Worm (Caenorhabditis elegans): ENCODE results near the gene fbxb-43.

Gene fbxb-43

DNA sequence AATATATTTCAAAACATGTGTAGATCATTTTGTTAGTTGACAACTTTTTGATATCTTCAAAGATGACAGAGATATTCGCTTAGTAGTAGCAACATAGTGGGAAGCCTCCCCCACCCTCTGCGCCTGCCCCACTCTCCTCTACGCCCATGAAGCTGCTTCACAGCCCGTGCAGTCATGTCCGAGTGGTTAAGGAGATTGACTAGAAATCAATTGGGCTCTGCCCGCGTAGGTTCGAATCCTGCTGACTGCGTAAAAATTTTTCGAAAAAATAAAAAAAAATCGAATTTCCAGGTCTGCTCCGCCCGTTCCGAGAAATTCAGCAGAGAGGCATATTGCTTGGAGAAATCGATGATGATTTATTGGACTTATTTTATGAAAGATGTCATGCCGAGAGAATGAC lies 16.2 kb upstream of the fbxb-43 start (continued):
- TF ChIP-seq nhr-90 (tag; optimal IDR thresholded peaks at IDR 0.05; ENCODE audit: poor library complexity) (no peak), nhr-19 (GFP tag; conservative IDR thresholded peaks at IDR 0.05) (peak; percentile 29; the same call in 1 of the 2 replicates), nhr-28 (tag; optimal IDR thresholded peaks at IDR 0.05) (no peak), sup-37 (GFP tag; optimal IDR thresholded peaks at IDR 0.05) (no peak), zip-4 (GFP tag; optimal IDR thresholded peaks at IDR 0.05) (no peak), alr-1 (tag; optimal IDR thresholded peaks at IDR 0.05; ENCODE audit: borderline replicate concordance) (no peak), nhr-77 (tag; optimal IDR thresholded peaks at IDR 0.05) (no peak), C16A3.4 (tag; optimal IDR thresholded peaks at IDR 0.05) (no peak), ceh-8 (GFP tag; optimal IDR thresholded peaks at IDR 0.05) (no peak), lin-14 (GFP tag; optimal IDR thresholded peaks at IDR 0.05) (no peak), jun-1 (tag; optimal IDR thresholded peaks at IDR 0.05) (no peak), egl-13 (tag; optimal IDR thresholded peaks at IDR 0.05) (peak; percentile 15), grh-1 (GFP tag; IDR thresholded peaks at IDR 0.05) (no peak), irx-1 (tag; optimal IDR thresholded peaks at IDR 0.05) (no peak), ets-5 (GFP tag; IDR thresholded peaks at IDR 0.05) (no peak), lin-15B (tag; optimal IDR thresholded peaks at IDR 0.05) (no peak), Y116A8C.19 (tag; optimal IDR thresholded peaks at IDR 0.05; ENCODE audit: borderline replicate concordance) (no peak), isw-1 (GFP tag; IDR thresholded peaks at IDR 0.05) (no peak), dpl-1 (GFP tag; optimal IDR thresholded peaks at IDR 0.05) (peak in 1 of 3 experiments; percentile 20), unc-98 (GFP tag; IDR thresholded peaks at IDR 0.05) (no peak), pqm-1 (tag; optimal IDR thresholded peaks at IDR 0.05) (no peak), sox-4 (tag; optimal IDR thresholded peaks at IDR 0.05) (no peak), tbx-2 (tag; optimal IDR thresholded peaks at IDR 0.05) (no peak), lin-39 (tag; optimal IDR thresholded peaks at IDR 0.05) (no peak), ztf-4 (tag; optimal IDR thresholded peaks at IDR 0.05) (no peak), nhr-12 (tag; optimal IDR thresholded peaks at IDR 0.05) (no peak), pag-3 (tag; optimal IDR thresholded peaks at IDR 0.05; ENCODE audit: borderline replicate concordance, insufficient read depth) (no peak), swsn-7 (tag; optimal IDR thresholded peaks at IDR 0.05) (peak; percentile 7), ceh-82 (tag; optimal IDR thresholded peaks at IDR 0.05) (peak in 1 of 3 experiments; percentile 13), lin-35 (GFP tag; optimal IDR thresholded peaks at IDR 0.05) (peak in 1 of 2 experiments; percentile 33), efl-1 (optimal IDR thresholded peaks at IDR 0.05) (peak; percentile 12 to 20), efl-1 (GFP tag; optimal IDR thresholded peaks at IDR 0.05 in 1 of 2) (peak in 1 of 2 experiments; percentile 89), C04F5.9 (tag; optimal IDR thresholded peaks at IDR 0.05) (no peak), egl-27 (tag; optimal IDR thresholded peaks at IDR 0.05) (no peak), hlh-17 (GFP tag; optimal IDR thresholded peaks at IDR 0.05; ENCODE audit: borderline replicate concordance) (no peak), nhr-237 (tag; optimal IDR thresholded peaks at IDR 0.05) (no peak), hpl-2 (GFP tag; optimal IDR thresholded peaks at IDR 0.05) (no peak), fos-1 (tag; optimal IDR thresholded peaks at IDR 0.05) (no peak), hlh-4 (tag; optimal IDR thresholded peaks at IDR 0.05) (no peak), fkh-4 (tag; optimal IDR thresholded peaks at IDR 0.05; ENCODE audit: borderline replicate concordance) (no peak), aha-1 (tag; optimal IDR thresholded peaks at IDR 0.05) (no peak), ces-1 (GFP tag; optimal IDR thresholded peaks at IDR 0.05) (no peak), elt-3 (tag; optimal IDR thresholded peaks at IDR 0.05) (no peak), nhr-11 (tag; optimal IDR thresholded peaks at IDR 0.05) (no peak), sptf-1 (tag; optimal IDR thresholded peaks at IDR 0.05) (no peak), dsc-1 (tag; optimal IDR thresholded peaks at IDR 0.05) (peak; percentile 74), efl-3 (GFP tag; optimal IDR thresholded peaks at IDR 0.05) (no peak), unc-30 (tag; optimal IDR thresholded peaks at IDR 0.05) (no peak), lir-3 (tag; optimal IDR thresholded peaks at IDR 0.05; ENCODE audit: poor library complexity) (no peak), vab-15 (tag; optimal IDR thresholded peaks at IDR 0.05) (no peak), zag-1 (tag; optimal IDR thresholded peaks at IDR 0.05) (no peak), ceh-88 (GFP tag; IDR thresholded peaks at IDR 0.05) (no peak), snpc-4 (tag; optimal IDR thresholded peaks at IDR 0.05) (no peak)

Measured in whole organism, L1 larva.